Fruit fly (Drosophila melanogaster) whole organism, prepupa: ENCODE data around the gene Rala.

Experiments used
- CG11294 ChIP-seq: fragments of 200-800 bp; sonication (Bioruptor generic); IDR thresholded peaks from 2 replicates; pipeline ENCODE4 v1.3.6; 2022; ENCODE audit warnings: missing biosample characterization, missing genetic modification characterization
- CG11902 ChIP-seq: fragments of 200-800 bp; sonication (Bioruptor generic); optimal IDR thresholded peaks from 3 replicates; lab custom pipeline; 2016; ENCODE audit warnings: missing biosample characterization, missing genetic modification characterization
- CG15336 ChIP-seq: fragments of 200-800 bp; sonication (Bioruptor generic); IDR thresholded peaks from 2 replicates; pipeline ENCODE4 v1.3.6; 2022; ENCODE audit warnings: missing biosample characterization, missing genetic modification characterization
- CG7368 ChIP-seq: fragments of 200-800 bp; sonication (Bioruptor generic); optimal IDR thresholded peaks from 3 replicates; lab custom pipeline; 2016; ENCODE audit warnings: missing biosample characterization, missing genetic modification characterization
- dac ChIP-seq: fragments of 200-800 bp; sonication (Bioruptor generic); optimal IDR thresholded peaks from 2 replicates; lab custom pipeline; 2017; ENCODE audit warnings: missing biosample characterization, mild to moderate bottlenecking, missing genetic modification characterization
- lz ChIP-seq: fragments of 200-800 bp; sonication (Bioruptor generic); optimal IDR thresholded peaks from 3 replicates; lab custom pipeline; 2016; ENCODE audit warnings: missing biosample characterization, missing genetic modification characterization

- TF ChIP-seq CG7368, result no peak
- no peak for TF ChIP-seq lz (GFP tag; lab: Kevin White, UChicago)
- peak; percentile 43 for TF ChIP-seq dac (GFP tag; lab: Kevin White, UChicago)
- no peak for TF ChIP-seq CG11294 (GFP tag; lab: Robert Waterston, UW)
- TF ChIP-seq CG11902 (GFP tag; lab: Kevin White, UChicago), result no peak
- peak; percentile 61 for TF ChIP-seq CG15336 (GFP tag; lab: Robert Waterston, UW)
These were observed 21.4 kb upstream of the Rala start for dm6 chrX:3740725-3741440.
